Fruit fly (Drosophila melanogaster) S2 (cell line): ENCODE results near the gene Mgat3.

ENCODE experiments used
- CG8478 ChIP-seq: fragments of >200 bp; optimal IDR thresholded peaks from 2 replicates; lab custom pipeline; 2018
- CTCF ChIP-seq, 2 experiments: fragments of >200 bp; optimal IDR thresholded peaks; 2 replicates each; lab custom pipeline; 2018

Gene Mgat3

DNA sequence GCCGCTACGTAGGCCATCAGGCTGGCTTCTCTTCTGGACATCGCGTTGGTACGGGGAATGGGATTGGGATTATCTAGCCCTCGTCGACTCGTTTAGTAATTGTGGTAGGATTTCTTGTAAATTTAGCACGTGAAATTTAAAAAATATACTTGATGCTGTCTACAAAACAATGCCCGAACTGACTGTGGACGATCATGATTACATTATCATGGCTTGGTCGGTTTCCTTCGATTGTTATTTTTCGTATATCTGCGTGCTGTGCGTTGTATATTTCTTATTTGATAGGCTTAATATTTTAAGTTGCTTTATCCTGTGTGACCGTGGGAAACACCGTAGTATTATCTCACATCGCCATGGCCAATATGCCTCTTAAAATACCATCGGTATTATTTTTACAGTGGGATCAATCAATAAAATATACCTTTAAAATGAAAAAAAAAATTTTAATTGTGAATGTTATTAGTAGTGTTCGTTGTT lies 20.6 kb upstream of the Mgat3 start, which contains the start of gene CG16972:
CG16972 (minus strand) TSS at position 336 of the 477 bp plus-strand sequence.
- TF ChIP-seq CG8478 (lab: Kevin White, UChicago) = no peak
- no peak for TF ChIP-seq CTCF (optimal IDR thresholded peaks at IDR 0.05; lab: Kevin White, UChicago)

DNA sequence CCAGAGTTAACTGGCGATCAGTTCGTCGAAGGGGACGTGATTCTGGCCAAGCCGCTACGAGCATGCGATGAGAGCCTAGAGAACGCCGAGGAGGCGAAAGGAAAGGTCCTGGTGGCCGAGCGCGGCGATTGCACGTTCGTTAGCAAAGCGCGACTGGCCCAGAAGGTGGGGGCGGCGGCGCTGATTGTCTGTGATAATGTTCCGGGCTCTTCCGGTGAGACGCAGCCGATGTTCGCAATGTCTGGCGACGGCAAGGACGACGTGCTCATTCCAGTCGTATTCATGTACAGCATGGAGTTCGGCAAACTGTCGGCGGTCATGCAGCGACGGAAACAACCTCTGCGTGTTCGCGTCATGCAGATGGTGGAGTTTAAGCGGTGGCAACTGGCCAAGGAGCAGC lies 13.4 kb upstream of the Mgat3 start:
- TF ChIP-seq CTCF (optimal IDR thresholded peaks at IDR 0.05; lab: Kevin White, UChicago) (no peak), CG8478 (lab: Kevin White, UChicago) (no peak)

DNA sequence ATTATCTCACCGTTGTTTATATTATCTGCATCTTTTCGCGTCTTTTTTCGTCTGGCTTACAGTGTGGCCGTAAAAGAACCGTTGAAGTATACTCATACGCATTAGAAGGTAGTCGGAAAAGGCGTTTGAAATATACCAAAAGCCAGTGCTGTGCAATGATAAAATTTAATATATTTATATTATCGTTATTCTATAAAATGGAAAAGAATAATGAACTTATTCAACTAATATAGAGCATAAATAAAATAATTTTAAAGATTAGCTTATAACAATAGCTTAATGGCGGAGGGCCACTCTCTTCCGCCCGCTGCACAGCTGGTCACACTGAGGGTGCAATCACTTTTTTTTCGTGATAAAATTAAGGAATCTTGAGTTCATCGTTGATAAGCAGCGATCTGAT lies 9.5 kb upstream of the Mgat3 start, which contains the start of the genes CG16974 and Edem2:
CG16974 (minus strand) TSS at position 86 of the 400 bp plus-strand sequence.
Edem2 (plus strand) TSS at position 308 of the 400 bp plus-strand sequence.
- TF ChIP-seq CG8478 (lab: Kevin White, UChicago) (no peak), CTCF (optimal IDR thresholded peaks at IDR 0.05; lab: Kevin White, UChicago) (no peak)

DNA sequence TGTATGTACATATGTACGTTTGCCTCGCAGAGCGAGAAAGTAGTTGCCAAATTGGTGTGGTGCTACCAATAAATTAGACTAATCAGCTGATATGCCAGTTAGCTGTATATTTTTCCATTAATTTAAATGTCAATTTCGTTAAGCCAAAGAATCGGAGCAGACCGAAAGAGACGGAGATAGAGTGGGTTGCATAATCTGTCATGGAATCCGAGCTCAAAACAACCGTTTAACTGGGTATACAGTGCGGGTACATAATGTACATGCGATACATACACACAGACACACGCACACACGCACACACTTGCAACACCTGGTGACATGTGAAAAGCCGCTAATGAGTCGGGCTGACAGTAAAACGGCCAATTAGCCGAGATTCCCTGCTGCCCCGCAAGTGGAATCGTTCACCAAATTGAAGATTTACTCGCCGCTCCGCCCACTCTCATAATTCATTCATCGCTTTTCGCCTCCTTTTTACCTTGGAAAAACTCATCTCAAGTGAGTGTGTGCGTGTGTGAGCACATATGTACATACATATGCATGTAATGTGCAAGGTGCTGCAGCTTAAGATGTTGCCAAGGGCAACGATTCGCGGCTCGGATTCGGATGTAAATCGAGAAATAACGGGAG lies 8.8 kb upstream of the Mgat3 start:
- TF ChIP-seq CTCF (optimal IDR thresholded peaks at IDR 0.05; lab: Kevin White, UChicago) = no peak
- no peak for TF ChIP-seq CG8478 (lab: Kevin White, UChicago)

DNA sequence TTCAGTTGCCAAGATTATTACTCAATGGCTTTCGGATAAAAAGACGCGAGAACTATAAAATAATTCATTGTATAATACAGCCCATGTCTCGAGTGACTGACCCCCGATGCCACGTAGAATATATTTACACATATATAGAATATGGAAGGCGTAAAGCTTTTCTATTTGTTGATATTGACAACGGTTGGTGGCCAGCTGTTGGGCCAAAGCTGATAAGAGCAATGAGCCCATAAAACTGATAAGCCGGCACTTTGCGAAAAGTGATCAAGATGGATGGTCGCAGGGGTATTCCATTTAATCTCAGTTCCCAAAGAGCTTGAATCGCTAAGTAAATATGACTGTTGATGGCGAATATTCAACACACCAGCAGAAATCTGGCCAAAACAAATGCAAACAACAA lies 8.1 kb upstream of the Mgat3 start:
- TF ChIP-seq CG8478 (lab: Kevin White, UChicago) (no peak), CTCF (optimal IDR thresholded peaks at IDR 0.05; lab: Kevin White, UChicago) (no peak)

DNA sequence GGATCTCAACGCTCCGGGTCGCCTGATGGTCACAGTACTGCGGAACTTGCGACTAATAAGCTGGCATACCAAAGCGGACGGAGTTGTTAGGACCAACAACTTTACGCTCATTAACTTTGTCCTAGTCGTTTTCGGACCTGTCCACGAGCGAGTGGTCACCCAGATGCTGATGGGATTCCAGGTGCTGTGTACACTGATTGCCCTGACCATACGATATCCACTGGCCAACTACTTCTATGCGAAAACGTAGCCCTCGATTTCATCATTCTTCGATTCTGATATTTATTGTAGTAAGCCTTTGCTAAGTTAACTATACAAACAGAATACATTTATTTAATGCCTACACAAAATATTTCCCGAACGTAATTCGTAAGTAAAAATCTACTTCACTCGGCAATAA lies 754 bp upstream of the Mgat3 start, which contains the start of gene Rsph1:
Rsph1 (plus strand) TSS at position 301 of the 400 bp plus-strand sequence.
- TF ChIP-seq CG8478 (lab: Kevin White, UChicago) (no peak), CTCF (optimal IDR thresholded peaks at IDR 0.05; lab: Kevin White, UChicago) (no peak)

DNA sequence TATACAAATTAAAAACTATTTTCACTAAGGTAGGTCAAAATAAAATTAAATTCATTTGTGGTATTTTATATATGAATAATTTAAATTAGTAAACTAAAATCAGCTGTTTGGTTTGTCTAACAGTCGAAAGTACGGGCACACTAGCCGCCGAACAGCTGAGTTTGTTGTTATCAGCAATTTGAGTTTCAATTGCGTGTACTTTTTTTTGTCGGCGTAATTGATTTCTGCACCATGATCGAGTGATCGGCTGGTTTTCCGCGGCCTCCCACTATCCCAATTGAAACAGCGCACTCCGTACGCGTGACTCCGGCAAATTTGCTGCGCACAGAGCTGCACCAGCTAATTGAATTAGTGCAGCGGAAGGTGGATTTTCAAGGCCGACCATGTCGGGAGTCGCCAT lies 3.3 kb downstream of the Mgat3 start, which contains the start of gene Alg7:
Alg7 (plus strand) TSS at position 153 of the 400 bp plus-strand sequence.
- TF ChIP-seq CG8478 (lab: Kevin White, UChicago) = no peak

DNA sequence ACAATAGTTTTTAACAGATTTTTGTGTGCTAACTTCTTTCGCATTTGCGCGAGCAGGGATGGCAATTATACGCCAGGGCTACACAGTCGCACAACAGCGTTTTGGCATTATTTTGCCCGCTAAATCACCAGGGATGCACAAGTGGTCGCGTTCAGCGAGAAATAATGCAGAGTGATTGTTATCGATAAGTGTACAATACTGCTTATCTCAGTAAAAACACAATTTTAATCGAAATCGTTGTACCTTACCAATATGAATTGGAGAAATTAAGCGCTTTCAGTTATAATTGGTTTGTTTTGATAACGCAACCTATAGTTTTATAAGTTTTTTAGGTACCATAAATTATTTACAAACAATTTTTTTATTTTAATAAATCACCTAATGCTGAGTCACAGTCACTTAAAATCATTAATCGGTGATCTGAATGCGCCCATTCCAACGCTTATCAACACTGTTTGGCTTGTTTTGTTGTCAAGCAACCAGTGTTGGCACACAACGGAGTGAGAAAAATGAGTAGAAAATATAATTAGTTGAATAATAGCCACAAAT lies 5.6 kb downstream of the Mgat3 start, which contains the start of the genes Sfmbt and CG5439:
Sfmbt (minus strand) TSS at position 85 of the 549 bp plus-strand sequence.
CG5439 (plus strand) TSS at position 450 of the 549 bp plus-strand sequence.
- peak in 1 of 2 experiments; percentile 9 for TF ChIP-seq CTCF (optimal IDR thresholded peaks at IDR 0.05; lab: Kevin White, UChicago)
- no peak for TF ChIP-seq CG8478 (lab: Kevin White, UChicago)

DNA sequence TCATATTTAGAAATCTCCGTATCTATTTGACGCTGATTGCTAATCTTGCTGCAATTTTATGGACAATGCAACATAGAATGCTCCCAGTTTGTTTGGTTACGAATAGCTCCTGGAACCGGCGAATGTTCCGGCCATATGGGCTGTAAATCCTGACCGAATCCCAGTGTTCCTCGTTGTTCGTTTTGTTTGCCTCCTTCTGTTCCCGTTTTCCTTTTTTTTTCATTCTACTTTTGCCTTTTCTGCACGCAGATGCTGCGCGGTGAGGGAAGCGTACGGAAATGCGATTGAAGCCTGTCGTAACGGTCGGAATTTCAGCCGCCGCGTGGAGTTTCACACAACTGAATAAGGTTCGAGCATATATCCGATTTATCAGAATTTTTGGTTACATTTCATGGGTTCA lies 6.3 kb downstream of the Mgat3 start, which contains the start of gene CG43925:
CG43925 (plus strand) TSS at position 301 of the 400 bp plus-strand sequence.
- TF ChIP-seq CG8478 (lab: Kevin White, UChicago) (no peak), CTCF (optimal IDR thresholded peaks at IDR 0.05; lab: Kevin White, UChicago) (no peak)

DNA sequence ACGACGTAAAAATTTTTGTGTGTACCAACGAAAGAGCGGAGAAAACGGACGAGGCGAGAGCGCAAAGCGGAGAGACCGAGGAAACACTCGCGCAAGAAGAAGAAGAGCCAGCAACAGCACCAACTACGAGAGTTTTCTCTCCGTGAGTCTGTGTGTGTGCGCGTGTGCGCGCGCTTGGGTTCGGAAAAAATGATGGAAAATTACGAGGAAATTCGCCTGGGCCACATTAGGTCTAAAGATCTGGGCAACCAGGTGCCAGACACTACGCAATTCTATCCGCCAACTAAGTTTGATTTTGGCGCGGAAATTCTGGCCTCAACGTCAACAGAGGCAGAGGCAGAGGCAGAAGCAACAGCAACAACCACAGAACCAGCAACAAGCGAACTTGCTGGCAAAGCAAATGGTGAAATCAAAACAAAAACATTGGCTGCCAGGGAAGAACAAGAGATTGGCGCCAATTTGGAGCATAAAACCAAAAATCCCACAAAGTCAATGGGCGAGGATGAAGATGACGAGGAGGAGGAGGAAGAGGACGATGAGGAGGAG lies 16.5 kb downstream of the Mgat3 start, which contains the start of gene DnaJ-H:
DnaJ-H (minus strand) TSS at position 271 of the 546 bp plus-strand sequence.
- no peak for TF ChIP-seq CG8478 (lab: Kevin White, UChicago)

DNA sequence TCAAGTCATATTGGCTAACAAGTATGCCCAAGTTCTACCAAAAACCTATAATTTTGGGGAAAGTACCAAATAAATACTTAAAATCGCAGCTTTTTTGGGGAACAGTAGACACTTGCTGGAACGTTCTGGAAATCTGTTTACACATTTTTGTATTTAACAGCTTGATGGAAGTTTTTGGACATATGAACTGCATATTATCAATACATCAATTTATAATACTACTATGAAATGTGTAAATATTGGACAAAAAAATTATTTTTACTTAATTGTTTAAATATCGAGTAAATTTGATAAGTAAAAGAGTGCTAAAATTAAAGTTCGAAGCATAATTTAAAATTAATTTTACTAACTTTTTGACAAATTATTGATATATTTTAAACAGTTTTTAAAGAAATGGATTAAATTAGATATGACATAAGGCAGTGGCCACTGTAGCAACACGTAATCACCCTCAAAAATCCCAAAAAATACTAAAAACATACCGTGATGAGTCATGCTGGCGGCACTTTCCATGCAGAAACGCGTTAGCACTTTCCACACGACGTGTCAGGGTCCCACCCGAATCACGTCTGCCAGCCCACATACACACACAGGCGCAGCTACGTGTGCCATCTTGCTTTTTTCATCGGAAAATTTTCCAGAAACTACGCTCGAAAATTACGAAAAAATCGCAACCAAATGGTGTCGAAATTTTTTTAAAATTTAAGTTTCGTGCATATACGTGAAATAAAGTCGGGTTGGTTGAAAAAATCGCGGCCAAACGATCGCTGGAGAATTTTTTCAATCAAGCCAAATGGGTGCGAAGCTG lies 17.2 kb downstream of the Mgat3 start, which contains the start of gene Sirt1:
Sirt1 (plus strand) TSS at position 571 of the 808 bp plus-strand sequence.
- TF ChIP-seq CTCF (optimal IDR thresholded peaks at IDR 0.05; lab: Kevin White, UChicago) = no peak
- TF ChIP-seq CG8478 (lab: Kevin White, UChicago) = no peak

DNA sequence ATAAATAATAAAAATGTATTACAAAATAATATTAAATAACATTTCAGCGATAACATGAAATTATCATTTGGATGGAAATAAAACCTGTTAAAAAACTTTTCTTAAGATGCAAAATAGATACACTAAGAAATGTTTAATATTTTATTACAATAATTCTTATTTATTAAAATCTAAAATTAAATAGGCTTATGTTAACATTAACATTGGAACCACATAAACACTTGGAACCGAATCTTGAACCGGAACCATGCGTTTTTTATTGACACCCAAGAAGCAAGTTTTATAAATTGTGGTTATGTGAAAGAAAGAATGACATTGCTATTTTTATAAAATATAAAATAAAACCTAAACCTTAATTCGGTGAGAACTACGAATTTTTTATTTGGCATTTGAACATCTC lies 22.2 kb downstream of the Mgat3 start, which contains the start of gene kmg:
kmg (plus strand) TSS at position 301 of the 400 bp plus-strand sequence.
- no peak for TF ChIP-seq CTCF (optimal IDR thresholded peaks at IDR 0.05; lab: Kevin White, UChicago)
- no peak for TF ChIP-seq CG8478 (lab: Kevin White, UChicago)

DNA sequence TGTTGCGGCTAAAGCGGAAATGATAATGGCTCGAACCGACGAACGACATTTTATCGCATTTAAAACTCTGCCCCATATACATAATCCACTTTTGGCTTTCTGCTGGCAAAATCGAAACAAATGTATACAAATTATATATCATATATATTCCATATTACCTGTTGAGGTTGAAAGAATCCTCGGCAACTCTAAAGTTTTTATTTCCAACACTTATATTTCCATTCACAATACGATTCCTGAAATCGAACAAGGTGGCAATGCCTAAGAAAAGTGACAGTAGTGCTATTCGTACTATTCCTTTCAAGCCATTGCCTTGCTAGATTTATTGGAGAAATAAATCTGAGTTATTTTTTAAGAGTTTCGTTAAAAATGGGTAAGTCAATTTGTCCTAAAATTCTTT lies 23.9 kb downstream of the Mgat3 start, which contains the start of gene Pk34A:
Pk34A (plus strand) TSS at position 301 of the 400 bp plus-strand sequence.
- TF ChIP-seq CTCF (optimal IDR thresholded peaks at IDR 0.05; lab: Kevin White, UChicago) (no peak), CG8478 (lab: Kevin White, UChicago) (no peak)

DNA sequence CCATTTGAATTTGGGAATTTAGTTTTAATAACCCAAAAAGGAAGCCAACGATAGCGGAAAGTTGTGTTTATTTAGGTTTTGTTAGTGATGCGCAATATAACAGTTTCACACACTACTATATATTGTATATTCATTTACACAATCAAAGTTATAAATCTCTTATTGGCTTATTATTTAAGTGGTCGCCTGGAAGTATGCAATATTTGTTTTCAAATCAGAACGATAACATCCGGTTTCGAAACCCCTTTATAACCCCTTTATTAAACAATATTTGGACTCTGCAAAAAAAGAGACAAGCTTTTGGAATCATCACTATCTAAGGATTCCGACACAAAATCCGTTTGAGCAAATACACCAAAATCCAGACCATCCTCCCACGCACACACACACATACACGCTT lies 24.5 kb downstream of the Mgat3 start:
- TF ChIP-seq CG8478 (lab: Kevin White, UChicago) (no peak), CTCF (optimal IDR thresholded peaks at IDR 0.05; lab: Kevin White, UChicago) (no peak)
